Worm (Caenorhabditis elegans) whole organism, young adult: ENCODE results near the gene sri-60.

Experiments used
- B0019.2 ChIP-seq: fragments of 200-800 bp; sonication (Bioruptor generic); conservative IDR thresholded peaks from 2 replicates; pipeline ENCODE4 v1.3.6; 2022; ENCODE audit warnings: missing genetic modification reagents, missing genetic modification characterization, missing compliant biosample characterization
- B0035.1 ChIP-seq: sonication (generic microtip); optimal IDR thresholded peaks from 2 replicates; lab custom pipeline; 2016; ENCODE audit warnings: missing genetic modification characterization, mild to moderate bottlenecking, missing compliant biosample characterization, missing genotype, missing genetic modification reagents
- C17E4.6 ChIP-seq: fragments of 200-800 bp; sonication (Bioruptor generic); IDR thresholded peaks from 2 replicates; pipeline ENCODE4 v1.3.6; 2022; ENCODE audit warnings: missing genetic modification reagents, missing genetic modification characterization, missing compliant biosample characterization
- F22D6.2 ChIP-seq: sonication (generic microtip); optimal IDR thresholded peaks from 2 replicates; lab custom pipeline; 2016; ENCODE audit warnings: mild to moderate bottlenecking, missing genetic modification characterization, missing compliant biosample characterization
- F49E8.2 ChIP-seq: sonication (generic microtip); optimal IDR thresholded peaks from 3 replicates; lab custom pipeline; 2017; ENCODE audit warnings: missing genetic modification characterization, mild to moderate bottlenecking, missing compliant biosample characterization, antibody characterized with exemption, moderate library complexity; ENCODE audit not compliant: insufficient read depth
- F57C9.4 ChIP-seq: sonication (generic microtip); optimal IDR thresholded peaks from 2 replicates; lab custom pipeline; 2017; ENCODE audit warnings: mild to moderate bottlenecking, missing genetic modification characterization, missing compliant biosample characterization
- athp-1 ChIP-seq: sonication (generic microtip); optimal IDR thresholded peaks from 2 replicates; lab custom pipeline; 2017; ENCODE audit warnings: mild to moderate bottlenecking, missing genetic modification characterization, missing compliant biosample characterization
- attf-5 ChIP-seq: fragments of 200-800 bp; sonication (Bioruptor generic); optimal IDR thresholded peaks from 2 replicates; lab custom pipeline; 2018; ENCODE audit warnings: mild to moderate bottlenecking, missing genetic modification characterization, missing compliant biosample characterization
- bed-2 ChIP-seq: fragments of 200-800 bp; sonication (Bioruptor generic); IDR thresholded peaks from 2 replicates; pipeline ENCODE4 v1.3.6; 2022; ENCODE audit warnings: missing genetic modification reagents, missing genetic modification characterization, missing compliant biosample characterization
- ccch-3 ChIP-seq: fragments of 200-800 bp; sonication (Bioruptor generic); optimal IDR thresholded peaks from 2 replicates; lab custom pipeline; 2018; ENCODE audit warnings: mild to moderate bottlenecking, missing genetic modification characterization, missing compliant biosample characterization
- ceh-58 ChIP-seq: fragments of 200-800 bp; sonication (Bioruptor generic); IDR thresholded peaks from 2 replicates; pipeline ENCODE4 v1.3.6; 2022; ENCODE audit warnings: missing genetic modification characterization, missing compliant biosample characterization
- dpl-1 ChIP-seq: fragments of 150-350 bp; optimal IDR thresholded peaks from 2 replicates; lab custom pipeline; 2014; ENCODE audit warnings: missing biosample characterization, missing genetic modification reagents, missing genetic modification characterization
- efl-1 ChIP-seq: fragments of 150-350 bp; optimal IDR thresholded peaks from 2 replicates; lab custom pipeline; 2014; ENCODE audit warnings: missing biosample characterization, missing genetic modification reagents, missing genetic modification characterization
- egrh-3 ChIP-seq: fragments of 200-800 bp; sonication (Bioruptor generic); IDR thresholded peaks from 2 replicates; pipeline ENCODE4 v1.3.6; 2022; ENCODE audit warnings: missing genetic modification reagents, missing genetic modification characterization, missing compliant biosample characterization
- gei-17 ChIP-seq: fragments of 200-800 bp; sonication (Bioruptor generic); optimal IDR thresholded peaks from 2 replicates; lab custom pipeline; 2018; ENCODE audit warnings: mild to moderate bottlenecking, missing genetic modification characterization, missing compliant biosample characterization
- hmg-1.2 ChIP-seq: fragments of 200-800 bp; sonication (Bioruptor generic); IDR thresholded peaks from 2 replicates; pipeline ENCODE4 v1.3.6; 2022; ENCODE audit warnings: missing genetic modification reagents, missing genetic modification characterization, missing compliant biosample characterization
- hmg-20 ChIP-seq: fragments of 200-800 bp; sonication (Bioruptor generic); IDR thresholded peaks from 2 replicates; pipeline ENCODE4 v1.3.6; 2022; ENCODE audit warnings: missing genetic modification reagents, missing genetic modification characterization, missing compliant biosample characterization
- hsf-1 ChIP-seq: fragments of 200-800 bp; sonication (Bioruptor generic); IDR thresholded peaks from 2 replicates; pipeline ENCODE4 v1.3.6; 2022; ENCODE audit warnings: missing genetic modification reagents, missing genetic modification characterization, missing compliant biosample characterization
- lin-35 ChIP-seq, 3 experiments: fragments of 150-350 bp in 2 of 3; sonication (generic microtip) in 1 of 3; optimal IDR thresholded peaks; 2 replicates each; lab custom pipeline; 2014 to 2018; ENCODE audit warnings: missing biosample characterization in 3 of 3, missing genetic modification characterization in 3 of 3, missing genetic modification reagents in 3 of 3
- lsy-27 ChIP-seq: sonication (generic microtip); optimal IDR thresholded peaks from 2 replicates; lab custom pipeline; 2017; ENCODE audit warnings: missing genetic modification characterization, mild to moderate bottlenecking, missing compliant biosample characterization, antibody characterized with exemption, missing genotype, borderline replicate concordance; ENCODE audit not compliant: insufficient read depth
- madf-8 ChIP-seq: fragments of 200-800 bp; sonication (Bioruptor generic); conservative IDR thresholded peaks from 2 replicates; pipeline ENCODE4 v1.3.6; 2022; ENCODE audit warnings: missing genetic modification reagents, missing genetic modification characterization, missing compliant biosample characterization
- mes-4 ChIP-seq: sonication (generic microtip); optimal IDR thresholded peaks from 2 replicates; lab custom pipeline; 2016; ENCODE audit warnings: missing genotype, missing genetic modification characterization, missing compliant biosample characterization
- nfya-2 ChIP-seq: fragments of 200-800 bp; sonication (Bioruptor generic); IDR thresholded peaks from 2 replicates; pipeline ENCODE4 v1.3.6; 2022; ENCODE audit warnings: missing genetic modification reagents, missing genetic modification characterization, missing compliant biosample characterization
- nhr-179 ChIP-seq: sonication (generic microtip); optimal IDR thresholded peaks from 2 replicates; lab custom pipeline; 2016; ENCODE audit warnings: mild to moderate bottlenecking, missing genetic modification characterization, missing compliant biosample characterization
- nhr-80 ChIP-seq: sonication (generic microtip); optimal IDR thresholded peaks from 2 replicates; lab custom pipeline; 2016; ENCODE audit warnings: missing genetic modification characterization, missing compliant biosample characterization
- pbrm-1 ChIP-seq: fragments of 200-800 bp; sonication (Bioruptor generic); IDR thresholded peaks from 2 replicates; pipeline ENCODE4 v1.3.6; 2022; ENCODE audit warnings: missing genetic modification reagents, missing genetic modification characterization, missing compliant biosample characterization
- rcor-1 ChIP-seq: fragments of 200-800 bp; sonication (Bioruptor generic); IDR thresholded peaks from 2 replicates; pipeline ENCODE4 v1.3.6; 2022; ENCODE audit warnings: missing genetic modification reagents, missing genetic modification characterization, missing compliant biosample characterization
- rec-8 ChIP-seq, 2 experiments: sonication (generic microtip); optimal IDR thresholded peaks; 2 replicates each; lab custom pipeline; 2016; ENCODE audit warnings: mild to moderate bottlenecking in 2 of 2, missing genetic modification characterization in 2 of 2, missing genetic modification reagents in 2 of 2, missing genotype in 2 of 2, missing biosample characterization in 1 of 2, missing compliant biosample characterization in 1 of 2, moderate library complexity in 1 of 2
- repo-1 ChIP-seq: sonication (generic microtip); optimal IDR thresholded peaks from 2 replicates; lab custom pipeline; 2017; ENCODE audit warnings: mild to moderate bottlenecking, missing genetic modification characterization, missing compliant biosample characterization
- rpc-1 ChIP-seq, 2 experiments: fragments of 150-350 bp in 1 of 2; sonication (generic microtip) in 1 of 2; optimal IDR thresholded peaks; 2 replicates each; lab custom pipeline; 2014 to 2018; ENCODE audit warnings: missing biosample characterization in 1 of 2, missing genetic modification characterization in 1 of 2, missing genetic modification reagents in 1 of 2, missing genotype in 1 of 2
- snpc-1.3 ChIP-seq: sonication (generic microtip); optimal IDR thresholded peaks from 2 replicates; lab custom pipeline; 2017; ENCODE audit warnings: missing genetic modification characterization, mild to moderate bottlenecking, missing compliant biosample characterization, antibody characterized with exemption, moderate library complexity, missing genotype, missing genetic modification reagents; ENCODE audit not compliant: insufficient read depth
- zfh-2 ChIP-seq: fragments of 200-800 bp; sonication (Bioruptor generic); conservative IDR thresholded peaks from 2 replicates; pipeline ENCODE4 v1.3.6; 2022; ENCODE audit warnings: missing genetic modification reagents, missing genetic modification characterization, missing compliant biosample characterization
- ztf-28 ChIP-seq: fragments of 200-800 bp; sonication (Bioruptor generic); IDR thresholded peaks from 2 replicates; pipeline ENCODE4 v1.3.6; 2022; ENCODE audit warnings: missing genetic modification reagents, missing genetic modification characterization, missing compliant biosample characterization

sri-60 gene

DNA sequence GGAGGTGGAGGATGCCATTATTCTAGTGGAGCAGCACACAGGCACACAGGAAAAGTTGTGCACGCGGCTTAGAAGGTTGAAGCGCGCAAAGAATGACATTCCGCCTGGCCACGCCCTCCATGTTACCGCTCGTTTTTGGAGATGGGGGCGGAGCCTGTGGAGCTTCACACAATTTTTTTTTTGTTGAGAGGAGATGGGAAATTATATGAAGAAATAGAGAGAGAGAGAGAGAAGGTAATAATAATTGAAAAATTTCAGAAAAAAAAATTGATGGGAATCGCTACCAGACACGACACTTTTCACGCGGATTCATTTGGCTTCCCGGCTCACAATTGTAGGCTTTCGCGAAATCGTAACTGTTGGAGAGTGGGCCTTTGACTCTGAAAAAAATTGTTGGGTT lies 14.7 kb upstream of the sri-60 start, which contains the start of gene T05A8.3:
T05A8.3 (minus strand) TSS at position 101 of the 400 bp plus-strand sequence.
- TF ChIP-seq ztf-28 (GFP tag; lab: Robert Waterston, UW) (no peak), zfh-2 (GFP tag; lab: Robert Waterston, UW) (0 out of 2 replicates have a peak, but pooled peaks have one; percentile 26), rec-8 (tag; optimal IDR thresholded peaks at IDR 0.05; lab: Kevin White, UChicago) (no peak), nhr-80 (tag; lab: Kevin White, UChicago) (no peak), bed-2 (GFP tag; lab: Robert Waterston, UW) (no peak), gei-17 (GFP tag; lab: Kevin White, UChicago) (no peak)
- TF ChIP-seq, all 124 proteins: peak for 1

DNA sequence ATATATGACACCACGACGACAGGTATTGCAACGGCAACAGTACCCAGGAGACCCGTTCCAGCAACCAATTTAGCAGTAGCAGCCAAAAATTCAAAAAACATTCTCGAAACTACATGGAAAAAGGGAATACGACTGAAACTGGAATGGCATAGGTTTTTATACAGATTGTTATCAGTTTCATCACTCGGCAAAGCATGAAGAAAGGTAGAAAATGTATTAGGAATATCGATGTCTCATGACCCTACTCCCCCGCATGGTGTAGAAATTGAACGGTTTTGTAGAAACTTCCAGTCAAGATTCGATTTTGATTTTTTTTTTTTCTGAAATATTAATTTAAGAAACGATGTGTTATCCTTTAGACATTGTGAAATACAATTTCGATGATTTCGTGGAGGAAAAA lies 8.3 kb upstream of the sri-60 start, which contains the start of gene T05A8.2:
T05A8.2 (minus strand) TSS at position 101 of the 400 bp plus-strand sequence.
- TF ChIP-seq ceh-58 (no peak), nfya-2 (GFP tag; lab: Robert Waterston, UW) (no peak), B0019.2 (GFP tag; lab: Robert Waterston, UW) (no peak), C17E4.6 (GFP tag; lab: Robert Waterston, UW) (no peak), repo-1 (tag; lab: Kevin White, UChicago) (no peak), efl-1 (GFP tag; lab: Kevin White, UChicago) (no peak), hsf-1 (GFP tag; lab: Robert Waterston, UW) (no peak), F22D6.2 (tag; lab: Kevin White, UChicago) (no peak), hmg-20 (GFP tag; lab: Robert Waterston, UW) (no peak), F49E8.2 (tag; lab: Kevin White, UChicago) (no peak), dpl-1 (no peak), athp-1 (tag; lab: Kevin White, UChicago) (no peak), nhr-80 (tag; lab: Kevin White, UChicago) (no peak), lin-35 (GFP tag; optimal IDR thresholded peaks at IDR 0.05; lab: Kevin White, UChicago) (no peak), F57C9.4 (tag; lab: Kevin White, UChicago) (no peak)

DNA sequence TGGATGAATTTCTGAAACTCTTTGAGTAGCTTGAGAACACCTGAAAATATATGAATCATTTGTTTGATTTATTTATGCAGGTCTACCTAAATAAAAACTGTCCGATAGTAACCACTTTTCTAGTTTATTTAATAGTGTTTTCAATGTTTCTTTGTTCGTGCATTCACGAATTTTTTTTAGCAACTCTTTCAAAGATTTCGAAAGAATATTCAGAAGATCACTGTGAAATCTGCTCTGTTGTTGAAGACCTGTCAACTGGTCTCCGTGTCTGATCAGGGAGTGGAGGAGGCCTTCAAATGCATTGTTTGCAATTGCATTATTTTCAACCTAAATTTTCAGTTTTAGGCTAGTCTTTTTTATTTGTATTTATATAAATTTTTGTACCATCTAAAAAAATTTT lies 7.3 kb upstream of the sri-60 start, which contains the start of gene T05A8.1:
T05A8.1 (minus strand) TSS at position 101 of the 400 bp plus-strand sequence.
- no peak for TF ChIP-seq madf-8
- no peak for TF ChIP-seq nhr-179 (tag; lab: Kevin White, UChicago)

DNA sequence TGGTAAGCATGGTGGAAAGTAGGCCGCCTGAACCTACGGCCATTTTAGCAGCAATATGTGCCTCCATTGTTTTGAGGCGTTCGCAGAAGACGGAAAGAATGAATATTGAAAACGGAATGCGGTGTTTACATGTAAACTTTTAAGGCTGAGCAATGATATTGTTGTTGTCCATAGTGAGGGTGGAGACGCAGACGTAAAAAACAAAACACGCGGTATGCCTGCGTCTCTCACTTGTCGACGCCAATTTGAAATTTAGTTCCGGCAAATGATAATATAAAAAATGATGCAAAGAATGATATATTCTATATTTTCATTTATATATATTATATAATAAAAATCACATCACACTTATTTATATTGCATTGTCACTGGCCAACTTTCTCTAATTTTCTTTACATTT lies 5.2 kb upstream of the sri-60 start, which contains the start of gene Y47G7B.2:
Y47G7B.2 (minus strand) TSS at position 143 of the 400 bp plus-strand sequence.
- TF ChIP-seq attf-5 (GFP tag; lab: Kevin White, UChicago): peak; percentile 18
- no peak for TF ChIP-seq lsy-27 (tag; lab: Kevin White, UChicago)
- TF ChIP-seq hmg-1.2: peak; percentile 59; the same call in 1 of the 2 replicates
- no peak for TF ChIP-seq repo-1 (tag; lab: Kevin White, UChicago)
- no peak for TF ChIP-seq rpc-1 (optimal IDR thresholded peaks at IDR 0.05; lab: Kevin White, UChicago)
- TF ChIP-seq rpc-1 (tag; optimal IDR thresholded peaks at IDR 0.05; lab: Kevin White, UChicago): no peak

DNA sequence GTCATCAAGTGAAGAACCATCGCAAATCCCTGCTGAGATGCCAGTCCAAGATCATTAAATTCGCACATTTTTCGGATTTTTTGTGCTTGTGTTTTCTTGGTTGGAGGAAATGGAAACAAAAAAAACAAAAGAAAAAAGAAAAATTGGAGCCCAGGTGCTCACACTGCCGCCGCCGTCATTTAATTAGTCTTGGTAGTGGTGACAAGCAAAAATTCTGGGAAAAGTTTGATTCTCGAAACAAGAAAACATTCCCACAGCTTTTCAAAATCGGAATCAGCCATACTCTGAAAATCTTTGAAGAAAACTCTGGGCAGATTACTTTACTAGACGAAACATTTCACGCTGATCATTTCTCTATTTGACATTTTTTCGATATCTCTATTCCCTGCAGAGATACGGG lies 2.5 kb upstream of the sri-60 start, which contains the start of gene srh-128:
srh-128 (minus strand) TSS at position 101 of the 400 bp plus-strand sequence.
- no peak for TF ChIP-seq B0035.1 (tag; lab: Kevin White, UChicago)
- TF ChIP-seq egrh-3 (GFP tag; lab: Robert Waterston, UW): no peak
- no peak for TF ChIP-seq hmg-1.2
- no peak for TF ChIP-seq ccch-3 (GFP tag; lab: Kevin White, UChicago)
- no peak for TF ChIP-seq C17E4.6 (GFP tag; lab: Robert Waterston, UW)
- no peak for TF ChIP-seq rcor-1
- no peak for TF ChIP-seq pbrm-1 (GFP tag; lab: Robert Waterston, UW)
- no peak for TF ChIP-seq mes-4 (tag; lab: Kevin White, UChicago)
- TF ChIP-seq snpc-1.3 (tag; lab: Kevin White, UChicago): no peak
